ENCODE assay signal across 4 fruit fly cellular contexts in genomic region chr3L:17971067-17971772, dm6.
A peak's percentile ranks its signal among the peaks of the same experiment; 100 is the strongest.
TF ChIP-seq lines count a peak whose summit lies in the region.

No protein-coding gene starts in this region.

TF ChIP-seq in whole organism, adult, 20 proteins besides CTCF, POLR2A, EP300 and RAD21 (continued from another document):
- TF ChIP-seq kay (GFP tag; lab: Kevin White, UChicago; ENCODE audit: borderline replicate concordance) (no peak), CG33017 (tag; optimal IDR thresholded peaks at IDR 0.05; lab: Kevin White, UChicago) (no peak)
TF ChIP-seq in whole organism, adult: peak in this region for 7.

TF ChIP-seq in whole organism, embryonic, 481 proteins besides CTCF, POLR2A, EP300 and RAD21 (continued from another document and continues in another):
- TF ChIP-seq Usf (GFP tag; optimal IDR thresholded peaks at IDR 0.05; lab: Kevin White, UChicago) (no peak), CG11723 (GFP tag; optimal IDR thresholded peaks at IDR 0.05; lab: Kevin White, UChicago) (no peak), Eip74EF (GFP tag; optimal IDR thresholded peaks at IDR 0.05; lab: Kevin White, UChicago) (peak in 1 of 2 experiments; percentile 27), Gsc (GFP tag; IDR thresholded peaks at IDR 0.05; lab: Robert Waterston, UW) (no peak), Med (GFP tag; lab: Kevin White, UChicago) (peak; percentile 82), otp (GFP tag; IDR thresholded peaks at IDR 0.05; lab: Robert Waterston, UW) (peak; percentile 51; the same call in 1 of the 3 replicates), CG2712 (tag; optimal IDR thresholded peaks at IDR 0.05; lab: Kevin White, UChicago) (no peak), Rfx (GFP tag; IDR thresholded peaks at IDR 0.05; lab: Robert Waterston, UW) (peak; percentile 52; the same call in 1 of the 2 replicates), unc-4 (GFP tag; IDR thresholded peaks at IDR 0.05; lab: Robert Waterston, UW; ENCODE audit: partially characterized antibody) (peak; percentile 20; the same call in 1 of the 2 replicates), CG15479 (GFP tag; optimal IDR thresholded peaks at IDR 0.05; lab: Kevin White, UChicago) (no peak), Dip2 (GFP tag; IDR thresholded peaks at IDR 0.05; lab: Robert Waterston, UW) (no peak), kah (GFP tag; optimal IDR thresholded peaks at IDR 0.05; lab: Kevin White, UChicago) (peak; percentile 69), CG12769 (tag; optimal IDR thresholded peaks at IDR 0.05; lab: Kevin White, UChicago) (peak; percentile 86), Dad (GFP tag; optimal IDR thresholded peaks at IDR 0.05; lab: Kevin White, UChicago) (no peak), Optix (GFP tag; IDR thresholded peaks at IDR 0.05; lab: Robert Waterston, UW) (no peak), CG11456 (GFP tag; IDR thresholded peaks at IDR 0.05; lab: Robert Waterston, UW) (0 out of 3 replicates have a peak, but pooled peaks have one; percentile 32), CG11696 (GFP tag; IDR thresholded peaks at IDR 0.05; lab: Robert Waterston, UW) (peak; percentile 60), Nf-YC (tag; optimal IDR thresholded peaks at IDR 0.05; lab: Kevin White, UChicago) (peak; percentile 61), az2 (GFP tag; optimal IDR thresholded peaks at IDR 0.05; lab: Kevin White, UChicago) (no peak), HLH4C (GFP tag; IDR thresholded peaks at IDR 0.05; lab: Robert Waterston, UW; ENCODE audit: partially characterized antibody) (no peak; the same call in 2 of the 3 replicates), dpn (GFP tag; optimal IDR thresholded peaks at IDR 0.05; lab: Kevin White, UChicago) (no peak), hbn (GFP tag; IDR thresholded peaks at IDR 0.05; lab: Robert Waterston, UW; ENCODE audit: partially characterized antibody) (no peak), klu (GFP tag; IDR thresholded peaks at IDR 0.05; lab: Robert Waterston, UW) (peak; percentile 35; the same call in 1 of the 2 replicates), CG4282 (GFP tag; optimal IDR thresholded peaks at IDR 0.05; lab: Kevin White, UChicago) (no peak), CG6791 (GFP tag; IDR thresholded peaks at IDR 0.05; lab: Robert Waterston, UW; ENCODE audit: partially characterized antibody) (0 out of 3 replicates have a peak, but pooled peaks have one; percentile 18), emc (GFP tag; optimal IDR thresholded peaks at IDR 0.05; lab: Kevin White, UChicago) (no peak), CG8388 (GFP tag; optimal IDR thresholded peaks at IDR 0.05; lab: Kevin White, UChicago) (no peak), Chrac-16 (GFP tag; optimal IDR thresholded peaks at IDR 0.05; lab: Kevin White, UChicago) (no peak), CG17568 (GFP tag; optimal IDR thresholded peaks at IDR 0.05; lab: Kevin White, UChicago) (no peak), MBD-R2 (GFP tag; IDR thresholded peaks at IDR 0.05; lab: Robert Waterston, UW) (no peak; the same call in 1 of the 2 replicates), sima (GFP tag; optimal IDR thresholded peaks at IDR 0.05; lab: Kevin White, UChicago) (no peak), Doc3 (GFP tag; IDR thresholded peaks at IDR 0.05; lab: Robert Waterston, UW; ENCODE audit: partially characterized antibody) (no peak), Oaz (GFP tag; IDR thresholded peaks at IDR 0.05; lab: Robert Waterston, UW) (no peak), al (GFP tag; IDR thresholded peaks at IDR 0.05; lab: Robert Waterston, UW) (0 out of 2 replicates have a peak, but pooled peaks have one; percentile 14), CG16815 (GFP tag; optimal IDR thresholded peaks at IDR 0.05; lab: Kevin White, UChicago) (no peak), en (GFP tag; optimal IDR thresholded peaks at IDR 0.05; lab: Kevin White, UChicago) (no peak), ci (GFP tag; IDR thresholded peaks at IDR 0.05; lab: Robert Waterston, UW) (peak; percentile 71), Ssrp (tag; optimal IDR thresholded peaks at IDR 0.05; lab: Kevin White, UChicago) (no peak), knrl (GFP tag; IDR thresholded peaks at IDR 0.05; lab: Robert Waterston, UW; ENCODE audit: partially characterized antibody) (no peak; the same call in 2 of the 3 replicates), ash1 (GFP tag; optimal IDR thresholded peaks at IDR 0.05; lab: Kevin White, UChicago) (no peak), CG12391 (tag; optimal IDR thresholded peaks at IDR 0.05; lab: Kevin White, UChicago) (peak; percentile 0)

TF ChIP-seq in whole organism, prepupa, 60 proteins besides CTCF, POLR2A, EP300 and RAD21 (continued from another document):
- TF ChIP-seq topi (GFP tag; optimal IDR thresholded peaks at IDR 0.05; lab: Kevin White, UChicago) = no peak
- no peak for TF ChIP-seq Hr4 (GFP tag; optimal IDR thresholded peaks at IDR 0.05; lab: Kevin White, UChicago)
- peak; percentile 69 for TF ChIP-seq CG6276 (GFP tag; optimal IDR thresholded peaks at IDR 0.05; lab: Kevin White, UChicago)
- peak; percentile 74 for TF ChIP-seq fkh (GFP tag; optimal IDR thresholded peaks at IDR 0.05; lab: Kevin White, UChicago)
- peak; percentile 31 for TF ChIP-seq Ets96B (tag; optimal IDR thresholded peaks at IDR 0.05; lab: Kevin White, UChicago)
- peak; percentile 88 for TF ChIP-seq eg (GFP tag; IDR thresholded peaks at IDR 0.05; lab: Robert Waterston, UW)
- TF ChIP-seq CG8632 (GFP tag; optimal IDR thresholded peaks at IDR 0.05; lab: Kevin White, UChicago) = peak; percentile 37
- no peak for TF ChIP-seq Smox (GFP tag; optimal IDR thresholded peaks at IDR 0.05; lab: Kevin White, UChicago)
- no peak for TF ChIP-seq CG11762 (GFP tag; optimal IDR thresholded peaks at IDR 0.05; lab: Kevin White, UChicago; ENCODE audit: insufficient read depth)
- peak; percentile 74 to 77 for TF ChIP-seq ss (GFP tag; optimal IDR thresholded peaks at IDR 0.05; lab: Kevin White, UChicago)
- TF ChIP-seq acj6 (GFP tag; optimal IDR thresholded peaks at IDR 0.05; lab: Kevin White, UChicago) = no peak
- no peak for TF ChIP-seq Hr39 (GFP tag; optimal IDR thresholded peaks at IDR 0.05; lab: Kevin White, UChicago)
- peak; percentile 25 for TF ChIP-seq CG8319 (GFP tag; optimal IDR thresholded peaks at IDR 0.05; lab: Kevin White, UChicago)
- peak; percentile 18 for TF ChIP-seq lz (GFP tag; optimal IDR thresholded peaks at IDR 0.05; lab: Kevin White, UChicago)
- TF ChIP-seq esn (GFP tag; optimal IDR thresholded peaks at IDR 0.05; lab: Kevin White, UChicago) = peak; percentile 20
- TF ChIP-seq CG34406 (GFP tag; optimal IDR thresholded peaks at IDR 0.05; lab: Kevin White, UChicago) = no peak
- TF ChIP-seq CG32006 (GFP tag; optimal IDR thresholded peaks at IDR 0.05; lab: Kevin White, UChicago) = peak; percentile 43
- TF ChIP-seq Eip93F (GFP tag; optimal IDR thresholded peaks at IDR 0.05; lab: Kevin White, UChicago) = peak; percentile 19
- TF ChIP-seq Ets21C (GFP tag; optimal IDR thresholded peaks at IDR 0.05; lab: Kevin White, UChicago) = no peak
- peak; percentile 68 for TF ChIP-seq dsx (GFP tag; optimal IDR thresholded peaks at IDR 0.05; lab: Kevin White, UChicago; ENCODE audit: poor library complexity, severe bottlenecking)
- TF ChIP-seq fd85E (GFP tag; optimal IDR thresholded peaks at IDR 0.05; lab: Kevin White, UChicago) = peak; percentile 73
- TF ChIP-seq vri (GFP tag; optimal IDR thresholded peaks at IDR 0.05; lab: Kevin White, UChicago) = peak; percentile 76
- peak; percentile 61; the same call in 1 of the 2 replicates for TF ChIP-seq CG11294 (GFP tag; IDR thresholded peaks at IDR 0.05; lab: Robert Waterston, UW)
- no peak for TF ChIP-seq CG6792 (GFP tag; optimal IDR thresholded peaks at IDR 0.05; lab: Kevin White, UChicago)
- TF ChIP-seq Sox102F (GFP tag; optimal IDR thresholded peaks at IDR 0.05; lab: Kevin White, UChicago) = peak; percentile 12
- TF ChIP-seq Met (GFP tag; optimal IDR thresholded peaks at IDR 0.05; lab: Kevin White, UChicago) = no peak
- TF ChIP-seq Gug (GFP tag; IDR thresholded peaks at IDR 0.05; lab: Robert Waterston, UW) = peak; percentile 36
- peak; percentile 76 for TF ChIP-seq CG16779 (tag; optimal IDR thresholded peaks at IDR 0.05; lab: Kevin White, UChicago)
- TF ChIP-seq achi (GFP tag; optimal IDR thresholded peaks at IDR 0.05; lab: Kevin White, UChicago) = peak; percentile 31
- no peak for TF ChIP-seq CG4318 (GFP tag; optimal IDR thresholded peaks at IDR 0.05; lab: Kevin White, UChicago)
- TF ChIP-seq CG31627 (GFP tag; optimal IDR thresholded peaks at IDR 0.05; lab: Kevin White, UChicago) = no peak
- peak; percentile 68; the same call in 1 of the 2 replicates for TF ChIP-seq CG15336 (GFP tag; IDR thresholded peaks at IDR 0.05; lab: Robert Waterston, UW)
- TF ChIP-seq CG7368 (GFP tag; optimal IDR thresholded peaks at IDR 0.05; lab: Kevin White, UChicago) = peak; percentile 3
- no peak for TF ChIP-seq OdsH (GFP tag; optimal IDR thresholded peaks at IDR 0.05; lab: Kevin White, UChicago)
- peak; percentile 50 for TF ChIP-seq CG3032 (tag; optimal IDR thresholded peaks at IDR 0.05; lab: Kevin White, UChicago)
- TF ChIP-seq Sox14 (GFP tag; optimal IDR thresholded peaks at IDR 0.05; lab: Kevin White, UChicago) = no peak
- TF ChIP-seq CG3919 (GFP tag; optimal IDR thresholded peaks at IDR 0.05; lab: Kevin White, UChicago) = peak; percentile 67
- TF ChIP-seq salr (GFP tag; optimal IDR thresholded peaks at IDR 0.05; lab: Kevin White, UChicago) = no peak
- TF ChIP-seq CG6163 (GFP tag; IDR thresholded peaks at IDR 0.05; lab: Robert Waterston, UW) = peak; percentile 78
- TF ChIP-seq CG1621 (tag; optimal IDR thresholded peaks at IDR 0.05; lab: Kevin White, UChicago) = peak; percentile 50
- TF ChIP-seq Sox15 (GFP tag; optimal IDR thresholded peaks at IDR 0.05; lab: Kevin White, UChicago) = no peak

TF ChIP-seq in whole organism, wandering third instar larva, 38 proteins besides CTCF, POLR2A, EP300 and RAD21 (continued from another document):
- TF ChIP-seq h (GFP tag; optimal IDR thresholded peaks at IDR 0.05; lab: Kevin White, UChicago) (peak; percentile 50), psq (GFP tag; optimal IDR thresholded peaks at IDR 0.05; lab: Kevin White, UChicago) (peak; percentile 52), GATAd (GFP tag; optimal IDR thresholded peaks at IDR 0.05; lab: Kevin White, UChicago) (no peak)
